Worm (Caenorhabditis elegans) whole organism, L1 larva: Measurements from ENCODE around the gene cka-1.
A peak's percentile ranks its signal among the peaks of the same experiment; 100 is the strongest.

Source experiments
- C16A3.4 ChIP-seq: fragments of 150-350 bp; optimal IDR thresholded peaks from 2 replicates; lab custom pipeline; 2014; ENCODE audit warnings: missing biosample characterization, missing genetic modification characterization
- C34B4.2 ChIP-seq: sonication (generic microtip); optimal IDR thresholded peaks from 2 replicates; lab custom pipeline; 2017; ENCODE audit warnings: mild to moderate bottlenecking, missing genetic modification characterization, missing compliant biosample characterization
- Y116A8C.19 ChIP-seq: sonication (generic microtip); optimal IDR thresholded peaks from 2 replicates; lab custom pipeline; 2016; ENCODE audit warnings: missing compliant biosample characterization, missing genetic modification characterization, borderline replicate concordance
- aly-2 ChIP-seq: fragments of 150-350 bp; optimal IDR thresholded peaks from 2 replicates; lab custom pipeline; 2014; ENCODE audit warnings: missing biosample characterization, missing genetic modification characterization
- ama-1 ChIP-seq: fragments of 150-350 bp; optimal IDR thresholded peaks from 2 replicates; lab custom pipeline; 2014
- blmp-1 ChIP-seq: fragments of 150-350 bp; optimal IDR thresholded peaks from 2 replicates; lab custom pipeline; 2014; ENCODE audit warnings: missing biosample characterization, missing genetic modification characterization
- ceh-63 ChIP-seq: fragments of 200-800 bp; sonication (Bioruptor generic); optimal IDR thresholded peaks from 2 replicates; lab custom pipeline; 2018; ENCODE audit warnings: mild to moderate bottlenecking, missing genetic modification characterization, missing compliant biosample characterization
- ceh-82 ChIP-seq, 3 experiments: fragments of 150-350 bp in 1 of 3; sonication (generic microtip) in 2 of 3; optimal IDR thresholded peaks; 2 replicates each; lab custom pipeline; 2014 to 2017; ENCODE audit warnings: missing biosample characterization in 3 of 3, missing genetic modification characterization in 3 of 3
- ces-1 ChIP-seq: fragments of 150-350 bp; optimal IDR thresholded peaks from 2 replicates; lab custom pipeline; 2014; ENCODE audit warnings: missing biosample characterization, missing genetic modification reagents, missing genetic modification characterization
- fkh-10 ChIP-seq: sonication (generic microtip); optimal IDR thresholded peaks from 2 replicates; lab custom pipeline; 2017; ENCODE audit warnings: missing biosample characterization, missing genetic modification reagents, missing genetic modification characterization
- fos-1 ChIP-seq: fragments of 150-350 bp; optimal IDR thresholded peaks from 2 replicates; lab custom pipeline; 2014; ENCODE audit warnings: missing biosample characterization, missing genetic modification characterization
- irx-1 ChIP-seq: sonication (generic microtip); optimal IDR thresholded peaks from 2 replicates; lab custom pipeline; 2016; ENCODE audit warnings: missing genetic modification characterization, missing compliant biosample characterization
- isw-1 ChIP-seq: fragments of 200-800 bp; sonication (Bioruptor generic); IDR thresholded peaks from 2 replicates; pipeline ENCODE4 v1.3.6; 2022; ENCODE audit warnings: missing genetic modification characterization, missing compliant biosample characterization
- jun-1 ChIP-seq: fragments of 150-350 bp; optimal IDR thresholded peaks from 2 replicates; lab custom pipeline; 2014; ENCODE audit warnings: missing biosample characterization, missing genetic modification reagents, missing genetic modification characterization
- lin-15B ChIP-seq: fragments of 150-350 bp; sonication (generic microtip); optimal IDR thresholded peaks from 3 replicates; lab custom pipeline; 2014; ENCODE audit warnings: missing biosample characterization, missing genetic modification characterization
- lin-35 ChIP-seq, 2 experiments: fragments of 150-350 bp; optimal IDR thresholded peaks; 2 replicates each; lab custom pipeline; 2014; ENCODE audit warnings: missing biosample characterization in 2 of 2, missing genetic modification characterization in 2 of 2, missing genetic modification reagents in 2 of 2
- lir-3 ChIP-seq: sonication (generic microtip); optimal IDR thresholded peaks from 2 replicates; lab custom pipeline; 2016; ENCODE audit warnings: mild to moderate bottlenecking, missing genetic modification characterization, moderate library complexity, missing compliant biosample characterization; ENCODE audit not compliant: poor library complexity
- lsy-2 ChIP-seq, 2 experiments: fragments of 150-350 bp; optimal IDR thresholded peaks; 2 replicates each; lab custom pipeline; 2014; ENCODE audit warnings: missing biosample characterization in 2 of 2, missing genetic modification characterization in 2 of 2
- mab-9 ChIP-seq: fragments of 200-800 bp; sonication (Bioruptor generic); IDR thresholded peaks from 2 replicates; pipeline ENCODE4 v1.3.6; 2022; ENCODE audit warnings: missing genetic modification reagents, missing genetic modification characterization, missing compliant biosample characterization
- mdl-1 ChIP-seq, 2 experiments: fragments of 150-350 bp; optimal IDR thresholded peaks; 2 replicates each; lab custom pipeline; 2014 to 2017; ENCODE audit warnings: missing biosample characterization in 2 of 2, missing genetic modification characterization in 2 of 2, inconsistent platforms in 1 of 2
- mef-2 ChIP-seq: fragments of 150-350 bp; optimal IDR thresholded peaks from 2 replicates; lab custom pipeline; 2014; ENCODE audit warnings: missing biosample characterization, missing genetic modification characterization
- nhr-11 ChIP-seq: fragments of 150-350 bp; optimal IDR thresholded peaks from 2 replicates; lab custom pipeline; 2014; ENCODE audit warnings: missing biosample characterization, missing genetic modification characterization
- nhr-19 ChIP-seq: fragments of 200-800 bp; sonication (Bioruptor generic); conservative IDR thresholded peaks from 2 replicates; pipeline ENCODE4 v1.3.6; 2022; ENCODE audit warnings: missing genetic modification characterization, missing compliant biosample characterization
- nhr-47 ChIP-seq: sonication (generic microtip); optimal IDR thresholded peaks from 2 replicates; lab custom pipeline; 2016; ENCODE audit warnings: mild to moderate bottlenecking, missing genetic modification characterization, moderate library complexity, missing compliant biosample characterization
- nhr-71 ChIP-seq: sonication (generic microtip); optimal IDR thresholded peaks from 2 replicates; lab custom pipeline; 2016; ENCODE audit warnings: mild to moderate bottlenecking, missing genetic modification characterization, moderate library complexity, missing compliant biosample characterization
- nhr-77 ChIP-seq: fragments of 150-350 bp; optimal IDR thresholded peaks from 2 replicates; lab custom pipeline; 2014; ENCODE audit warnings: missing biosample characterization, missing genetic modification characterization
- nhr-85 ChIP-seq: sonication (generic microtip); peaks from one replicate; lab custom pipeline; 2016; ENCODE audit warnings: missing genetic modification characterization, inconsistent platforms, missing compliant biosample characterization
- nhr-90 ChIP-seq: sonication (generic microtip); optimal IDR thresholded peaks from 2 replicates; lab custom pipeline; 2016; ENCODE audit warnings: mild to moderate bottlenecking, missing genetic modification characterization, missing compliant biosample characterization; ENCODE audit not compliant: poor library complexity
- pag-3 ChIP-seq: sonication (generic microtip); optimal IDR thresholded peaks from 2 replicates; lab custom pipeline; 2017; ENCODE audit warnings: missing genetic modification characterization, mild to moderate bottlenecking, missing compliant biosample characterization, antibody characterized with exemption, borderline replicate concordance; ENCODE audit not compliant: insufficient read depth
- snu-23 ChIP-seq: sonication (generic microtip); optimal IDR thresholded peaks from 2 replicates; lab custom pipeline; 2016; ENCODE audit warnings: missing genetic modification characterization, missing compliant biosample characterization
- swsn-7 ChIP-seq: sonication (generic microtip); optimal IDR thresholded peaks from 2 replicates; lab custom pipeline; 2016; ENCODE audit warnings: missing genetic modification characterization, missing compliant biosample characterization
- unc-30 ChIP-seq: sonication (generic microtip); optimal IDR thresholded peaks from 2 replicates; lab custom pipeline; 2017; ENCODE audit warnings: missing biosample characterization, missing genetic modification characterization
- unc-62 ChIP-seq: fragments of 150-350 bp; optimal IDR thresholded peaks from 2 replicates; lab custom pipeline; 2014; ENCODE audit warnings: missing biosample characterization, missing genetic modification reagents, missing genetic modification characterization
- unc-86 ChIP-seq: sonication (generic microtip); optimal IDR thresholded peaks from 2 replicates; lab custom pipeline; 2016; ENCODE audit warnings: missing genetic modification characterization, missing compliant biosample characterization
- unc-98 ChIP-seq: fragments of 200-800 bp; sonication (Bioruptor generic); IDR thresholded peaks from 2 replicates; pipeline ENCODE4 v1.3.6; 2022; ENCODE audit warnings: missing genetic modification characterization, missing compliant biosample characterization
- xbp-1 ChIP-seq: sonication (generic microtip); optimal IDR thresholded peaks from 2 replicates; lab custom pipeline; 2016; ENCODE audit warnings: missing genetic modification characterization, missing compliant biosample characterization

cka-1 gene

ce11 chrIV:9706704-9707197 is 30.7 kb downstream of the cka-1 start, which contains the start of the genes dcaf-1 and dph-3 (continued):
- no peak for TF ChIP-seq mef-2
- TF ChIP-seq snu-23 (GFP tag; lab: Kevin White, UChicago): peak; percentile 57
- no peak for TF ChIP-seq aly-2 (tag; lab: Kevin White, UChicago)
- TF ChIP-seq ceh-82 (tag; optimal IDR thresholded peaks at IDR 0.05; lab: Kevin White, UChicago): peak in 2 of 3 experiments; percentile 23 to 35
- TF ChIP-seq lin-35 (GFP tag; optimal IDR thresholded peaks at IDR 0.05; lab: Kevin White, UChicago): peak; percentile 50 to 65
- TF ChIP-seq ces-1 (GFP tag; lab: Kevin White, UChicago): no peak
- TF ChIP-seq nhr-19: no peak
- TF ChIP-seq isw-1 (GFP tag; lab: Robert Waterston, UW): peak; percentile 17; the same call in 1 of the 2 replicates
- no peak for TF ChIP-seq unc-62 (GFP tag; lab: Kevin White, UChicago)
- no peak for TF ChIP-seq mdl-1 (tag; optimal IDR thresholded peaks at IDR 0.05; lab: Kevin White, UChicago)
- TF ChIP-seq blmp-1 (tag; lab: Kevin White, UChicago): peak; percentile 55
- no peak for TF ChIP-seq C34B4.2 (tag; lab: Kevin White, UChicago)
- TF ChIP-seq nhr-90 (tag; lab: Kevin White, UChicago): peak; percentile 4
- no peak for TF ChIP-seq fos-1 (tag; lab: Kevin White, UChicago)
- peak; percentile 3 for TF ChIP-seq lin-15B (tag; lab: Kevin White, UChicago)
- TF ChIP-seq ceh-63 (GFP tag; lab: Kevin White, UChicago): no peak
- peak; percentile 43 for TF ChIP-seq C16A3.4 (tag; lab: Kevin White, UChicago)
- TF ChIP-seq nhr-47 (tag; lab: Kevin White, UChicago): peak; percentile 36
- no peak for TF ChIP-seq nhr-85
- TF ChIP-seq mab-9 (GFP tag; lab: Robert Waterston, UW): no peak
- TF ChIP-seq xbp-1 (tag; lab: Kevin White, UChicago): peak; percentile 16
- TF ChIP-seq nhr-77: no peak
- no peak for TF ChIP-seq irx-1 (tag; lab: Kevin White, UChicago)

DNA sequence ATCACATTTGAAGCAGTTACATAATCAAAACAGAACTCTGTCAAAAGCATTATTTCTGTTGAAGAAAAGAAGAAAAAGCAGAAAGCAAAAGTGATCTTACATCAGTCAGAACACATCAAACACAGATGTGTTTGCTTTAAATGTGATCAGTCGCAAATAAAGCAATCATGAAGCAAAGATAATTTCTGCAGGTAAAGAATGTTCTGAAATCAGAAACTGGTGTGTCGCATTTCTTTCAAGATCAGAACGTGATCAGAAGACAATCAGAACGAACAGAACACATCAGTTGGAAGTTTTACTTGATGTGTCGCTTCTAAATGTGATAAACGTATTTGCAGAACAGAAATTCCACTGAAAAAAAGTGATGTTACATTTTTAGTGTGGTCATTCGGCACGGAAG is 38.4 kb downstream of the cka-1 start:
- no peak for TF ChIP-seq nhr-90 (tag; lab: Kevin White, UChicago)

ce11 chrIV:9697869-9698268 is 39.6 kb downstream of the cka-1 start:
- TF ChIP-seq nhr-11 (tag; lab: Kevin White, UChicago) (no peak), mdl-1 (tag; optimal IDR thresholded peaks at IDR 0.05; lab: Kevin White, UChicago) (no peak), unc-86 (tag; lab: Kevin White, UChicago) (no peak), fkh-10 (GFP tag; lab: Kevin White, UChicago) (no peak), nhr-90 (tag; lab: Kevin White, UChicago) (no peak), lsy-2 (tag; optimal IDR thresholded peaks at IDR 0.05; lab: Kevin White, UChicago) (no peak)

- no peak for TF ChIP-seq unc-98 (GFP tag; lab: Robert Waterston, UW)
- no peak for TF ChIP-seq unc-30
- no peak for TF ChIP-seq xbp-1 (tag; lab: Kevin White, UChicago)
- no peak for TF ChIP-seq ama-1 (lab: Kevin White, UChicago)
- no peak for TF ChIP-seq C34B4.2 (tag; lab: Kevin White, UChicago)
- no peak for TF ChIP-seq Y116A8C.19 (tag; lab: Kevin White, UChicago)
- no peak for TF ChIP-seq swsn-7 (tag; lab: Kevin White, UChicago)
- no peak for TF ChIP-seq pag-3
- TF ChIP-seq jun-1 (tag; lab: Kevin White, UChicago): no peak
- TF ChIP-seq nhr-71 (tag; lab: Kevin White, UChicago): no peak
- TF ChIP-seq lir-3 (tag; lab: Kevin White, UChicago): no peak
- no peak for TF ChIP-seq mef-2
- no peak for TF ChIP-seq blmp-1 (tag; lab: Kevin White, UChicago)
Observed at ce11 chrIV:9696513-9696912, 40.9 kb downstream of the cka-1 start.
